Worm (Caenorhabditis elegans) whole organism, L4/young adult: ENCODE results near the gene F46F5.15.

Experiments used
- W03F9.2 ChIP-seq: fragments of 150-350 bp; optimal IDR thresholded peaks from 2 replicates; lab custom pipeline; 2014; ENCODE audit warnings: missing biosample characterization, missing genetic modification characterization
- dao-5 ChIP-seq: sonication (generic microtip); optimal IDR thresholded peaks from 2 replicates; lab custom pipeline; 2016; ENCODE audit warnings: missing genotype, missing genetic modification characterization, moderate library complexity, missing compliant biosample characterization
- him-1 ChIP-seq: sonication (generic microtip); optimal IDR thresholded peaks from 2 replicates; lab custom pipeline; 2016; ENCODE audit warnings: missing genotype, missing genetic modification reagents, missing genetic modification characterization, missing compliant biosample characterization

DNA sequence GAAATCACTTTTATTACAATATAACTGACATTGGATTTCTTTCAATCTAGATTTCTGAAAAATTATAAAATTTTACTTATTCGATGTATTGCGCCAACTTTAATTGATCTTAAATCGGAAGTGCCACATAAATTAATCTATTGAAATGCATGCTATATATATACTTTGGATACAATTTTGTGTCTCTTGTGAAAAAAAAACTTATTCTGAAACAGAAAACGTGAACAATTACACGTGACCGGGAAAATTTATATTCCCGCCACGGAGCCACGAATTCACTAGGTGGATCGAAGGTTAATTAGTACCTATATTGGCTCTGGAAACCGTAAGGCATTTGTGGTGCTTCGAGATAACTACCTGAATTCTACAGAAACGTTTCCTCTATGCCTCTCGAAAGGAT, 11.5 kb downstream of the F46F5.15 start, which contains the start of gene F46F5.14:
- no peak for TF ChIP-seq him-1 (tag; lab: Kevin White, UChicago)
- no peak for TF ChIP-seq W03F9.2 (tag; lab: Kevin White, UChicago)
- TF ChIP-seq dao-5 (tag; lab: Kevin White, UChicago) = no peak
